Worm (Caenorhabditis elegans) whole organism, midembryonic: Measurements from ENCODE around the gene C50E3.5.

Source experiments
- T22C8.4 ChIP-seq: fragments of 200-800 bp; sonication (Bioruptor generic); IDR thresholded peaks from 2 replicates; pipeline ENCODE4 v1.3.6; 2022; ENCODE audit warnings: missing genetic modification characterization, missing compliant biosample characterization
- cog-1 ChIP-seq: sonication (generic microtip); optimal IDR thresholded peaks from 2 replicates; lab custom pipeline; 2016; ENCODE audit warnings: missing genetic modification characterization, missing compliant biosample characterization
- flt-1 ChIP-seq: fragments of 200-800 bp; sonication (Bioruptor generic); IDR thresholded peaks from 2 replicates; pipeline ENCODE4 v1.3.6; 2022; ENCODE audit warnings: missing genetic modification characterization, missing compliant biosample characterization
- klf-2 ChIP-seq: fragments of 200-800 bp; sonication (Bioruptor generic); conservative IDR thresholded peaks from 2 replicates; pipeline ENCODE4 v1.3.6; 2022; ENCODE audit warnings: missing genetic modification reagents, missing genetic modification characterization, missing compliant biosample characterization
- med-1 ChIP-seq: sonication (generic microtip); optimal IDR thresholded peaks from 2 replicates; lab custom pipeline; 2017; ENCODE audit warnings: missing genetic modification characterization, mild to moderate bottlenecking, missing compliant biosample characterization, antibody characterized with exemption, missing genetic modification reagents; ENCODE audit not compliant: insufficient read depth
- ref-1 ChIP-seq: fragments of 200-800 bp; sonication (Bioruptor generic); conservative IDR thresholded peaks from 2 replicates; pipeline ENCODE4 v1.3.6; 2022; ENCODE audit warnings: missing genetic modification reagents, missing genetic modification characterization, missing compliant biosample characterization
- tab-1 ChIP-seq: fragments of 200-800 bp; sonication (Bioruptor generic); IDR thresholded peaks from 2 replicates; pipeline ENCODE4 v1.3.6; 2022; ENCODE audit warnings: missing genetic modification characterization, missing compliant biosample characterization
- ztf-23 ChIP-seq: fragments of 200-800 bp; sonication (Bioruptor generic); IDR thresholded peaks from 2 replicates; pipeline ENCODE4 v1.3.6; 2022; ENCODE audit warnings: missing genetic modification reagents, missing genetic modification characterization, missing compliant biosample characterization
- ztf-29 ChIP-seq: fragments of 200-800 bp; sonication (Bioruptor generic); IDR thresholded peaks from 2 replicates; pipeline ENCODE4 v1.3.6; 2022; ENCODE audit warnings: missing genetic modification reagents, missing genetic modification characterization, missing compliant biosample characterization

DNA sequence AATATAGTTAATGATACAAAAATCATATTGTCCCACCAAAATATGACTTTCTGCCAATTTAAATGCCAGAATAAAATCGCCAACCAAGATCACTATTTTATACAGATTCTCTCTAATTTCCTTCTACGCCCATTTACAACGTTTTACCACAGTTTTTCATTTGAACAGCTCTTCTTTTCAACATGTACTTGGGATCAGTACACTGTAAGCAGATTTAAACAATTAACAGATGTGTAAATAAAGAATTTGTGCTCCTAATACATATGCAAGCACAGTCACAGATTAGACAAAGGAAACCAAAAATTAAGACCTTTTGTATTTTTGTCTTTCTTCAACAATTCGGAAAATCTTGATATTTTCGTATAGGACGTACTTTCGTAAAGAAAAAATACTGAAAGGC lies 55.6 kb downstream of the C50E3.5 start, which contains the start of gene F07C4.11:
- no peak for TF ChIP-seq flt-1 (GFP tag; lab: Robert Waterston, UW)
- TF ChIP-seq ztf-23 (GFP tag; lab: Robert Waterston, UW): no peak
- no peak for TF ChIP-seq T22C8.4 (GFP tag; lab: Robert Waterston, UW)
- TF ChIP-seq med-1 (GFP tag; lab: Kevin White, UChicago): no peak
- TF ChIP-seq klf-2 (GFP tag; lab: Robert Waterston, UW): no peak
- no peak for TF ChIP-seq ref-1
- no peak for TF ChIP-seq ztf-29 (GFP tag; lab: Robert Waterston, UW)
- TF ChIP-seq cog-1 (tag; lab: Kevin White, UChicago): no peak
- no peak for TF ChIP-seq tab-1 (GFP tag; lab: Robert Waterston, UW)
